Fruit fly (Drosophila melanogaster) whole organism, embryonic: ENCODE data around the gene CG5882.
A peak's percentile ranks its signal among the peaks of the same experiment; 100 is the strongest.

Experiments used
- Antp ChIP-seq: fragments of 200-800 bp; sonication (Bioruptor generic); optimal IDR thresholded peaks from 3 replicates; lab custom pipeline; 2016; ENCODE audit warnings: missing biosample characterization, missing genetic modification characterization
- Bgb ChIP-seq: fragments of 200-800 bp; sonication (Bioruptor generic); IDR thresholded peaks from 2 replicates; pipeline ENCODE4 v1.3.6; 2022; ENCODE audit warnings: missing biosample characterization, missing genetic modification characterization; ENCODE audit not compliant: partially characterized antibody
- CG10462 ChIP-seq: fragments of 200-800 bp; sonication (Bioruptor generic); optimal IDR thresholded peaks from 2 replicates; lab custom pipeline; 2016; ENCODE audit warnings: missing biosample characterization, missing genetic modification characterization
- CG11504 ChIP-seq: fragments of 200-800 bp; sonication (Bioruptor generic); optimal IDR thresholded peaks from 3 replicates; lab custom pipeline; 2019; ENCODE audit warnings: missing biosample characterization, mild to moderate bottlenecking, missing genetic modification characterization, moderate library complexity
- CG11696 ChIP-seq: fragments of 200-800 bp; sonication (Bioruptor generic); IDR thresholded peaks from 2 replicates; pipeline ENCODE4 v1.3.6; 2022; ENCODE audit warnings: missing biosample characterization, missing genetic modification characterization
- CG14667 ChIP-seq: fragments of 200-800 bp; sonication (Bioruptor generic); IDR thresholded peaks from 2 replicates; pipeline ENCODE4 v1.3.6; 2022; ENCODE audit warnings: missing biosample characterization, missing genetic modification characterization
- CG15269 ChIP-seq: fragments of 200-800 bp; sonication (Bioruptor generic); optimal IDR thresholded peaks from 2 replicates; lab custom pipeline; 2018; ENCODE audit warnings: missing biosample characterization, mild to moderate bottlenecking, missing genetic modification characterization, moderate library complexity
- CG17829 ChIP-seq: fragments of 200-800 bp; optimal IDR thresholded peaks from 2 replicates; lab custom pipeline; 2019; ENCODE audit warnings: missing biosample characterization, mild to moderate bottlenecking, missing genetic modification characterization, moderate library complexity
- CG17912 ChIP-seq: fragments of 200-800 bp; sonication (Bioruptor generic); optimal IDR thresholded peaks from 2 replicates; lab custom pipeline; 2018; ENCODE audit warnings: missing biosample characterization, mild to moderate bottlenecking, missing genetic modification characterization
- CG2875 ChIP-seq: fragments of 200-800 bp; sonication (Bioruptor generic); optimal IDR thresholded peaks from 2 replicates; lab custom pipeline; 2017; ENCODE audit warnings: missing biosample characterization, mild to moderate bottlenecking, missing genetic modification characterization, missing genetic modification reagents
- CG3995 ChIP-seq: fragments of 200-800 bp; sonication (Bioruptor generic); optimal IDR thresholded peaks from 3 replicates; lab custom pipeline; 2016; ENCODE audit warnings: missing biosample characterization, missing genetic modification characterization
- CG6765 ChIP-seq: fragments of 200-800 bp; sonication (Bioruptor generic); optimal IDR thresholded peaks from 3 replicates; lab custom pipeline; 2017; ENCODE audit warnings: missing biosample characterization, mild to moderate bottlenecking, missing genetic modification characterization
- CG8281 ChIP-seq: fragments of 200-800 bp; sonication (Bioruptor generic); optimal IDR thresholded peaks from 2 replicates; lab custom pipeline; 2018; ENCODE audit warnings: missing biosample characterization, mild to moderate bottlenecking, missing genetic modification characterization, moderate library complexity
- CoRest ChIP-seq: fragments of 200-800 bp; sonication (Bioruptor generic); optimal IDR thresholded peaks from 3 replicates; lab custom pipeline; 2018; ENCODE audit warnings: missing biosample characterization, mild to moderate bottlenecking, missing genetic modification characterization, moderate library complexity
- Dip3 ChIP-seq: fragments of 200-800 bp; sonication (Bioruptor generic); optimal IDR thresholded peaks from 3 replicates; lab custom pipeline; 2016; ENCODE audit warnings: missing biosample characterization, missing genetic modification characterization
- ERR ChIP-seq: fragments of 200-800 bp; sonication (Bioruptor generic); optimal IDR thresholded peaks from 2 replicates; lab custom pipeline; 2016; ENCODE audit warnings: missing biosample characterization, missing genetic modification characterization
- Elba2 ChIP-seq: fragments of 200-800 bp; sonication (Bioruptor generic); optimal IDR thresholded peaks from 3 replicates; lab custom pipeline; 2016; ENCODE audit warnings: missing biosample characterization, missing genetic modification characterization
- HmgD ChIP-seq: fragments of 200-800 bp; sonication (Bioruptor generic); optimal IDR thresholded peaks from 3 replicates; lab custom pipeline; 2016; ENCODE audit warnings: missing biosample characterization, missing genetic modification characterization
- Hr3 ChIP-seq: fragments of 200-800 bp; sonication (Bioruptor generic); optimal IDR thresholded peaks from 3 replicates; lab custom pipeline; 2016; ENCODE audit warnings: missing biosample characterization, missing genetic modification characterization
- Hr51 ChIP-seq, 2 experiments: fragments of 200-800 bp; sonication (Bioruptor generic); optimal IDR thresholded peaks; 2 replicates in 1 of 2; 3 replicates in 1 of 2; lab custom pipeline; 2016 to 2018; ENCODE audit warnings: missing biosample characterization in 2 of 2, missing genetic modification characterization in 2 of 2, mild to moderate bottlenecking in 1 of 2, moderate library complexity in 1 of 2
- Hr78 ChIP-seq, 2 experiments: fragments of 200-800 bp in 1 of 2; fragments of >200 bp in 1 of 2; sonication (Bioruptor generic) in 1 of 2; optimal IDR thresholded peaks; 2 replicates each; lab custom pipeline; 2017 to 2019; ENCODE audit warnings: missing biosample characterization in 2 of 2, missing genetic modification characterization in 2 of 2, mild to moderate bottlenecking in 1 of 2, moderate library complexity in 1 of 2
- MBD-R2 ChIP-seq: fragments of 200-800 bp; sonication (Bioruptor generic); IDR thresholded peaks from 2 replicates; pipeline ENCODE4 v1.3.6; 2022; ENCODE audit warnings: missing biosample characterization, missing genetic modification characterization
- Mad ChIP-seq: fragments of 200-800 bp; sonication (Bioruptor generic); optimal IDR thresholded peaks from 2 replicates; lab custom pipeline; 2016; ENCODE audit warnings: missing biosample characterization, missing genetic modification characterization
- Oli ChIP-seq: fragments of 200-800 bp; sonication (Bioruptor generic); optimal IDR thresholded peaks from 2 replicates; lab custom pipeline; 2018; ENCODE audit warnings: missing biosample characterization, mild to moderate bottlenecking, missing genetic modification characterization, moderate library complexity
- Opbp ChIP-seq: fragments of 200-800 bp; sonication (Bioruptor generic); IDR thresholded peaks from 3 replicates; pipeline ENCODE4 v1.3.6; 2022; ENCODE audit warnings: missing biosample characterization, missing genetic modification characterization; ENCODE audit not compliant: partially characterized antibody
- Six4 ChIP-seq: fragments of 200-800 bp; sonication (Bioruptor generic); optimal IDR thresholded peaks from 2 replicates; lab custom pipeline; 2016; ENCODE audit warnings: missing biosample characterization, missing genetic modification characterization
- Vsx1 ChIP-seq: fragments of 200-800 bp; sonication (Bioruptor generic); optimal IDR thresholded peaks from 2 replicates; lab custom pipeline; 2017; ENCODE audit warnings: missing biosample characterization, mild to moderate bottlenecking, missing genetic modification characterization, missing genetic modification reagents
- br ChIP-seq: fragments of >200 bp; optimal IDR thresholded peaks from 2 replicates; lab custom pipeline; 2017
- chinmo ChIP-seq: fragments of 200-800 bp; sonication (Bioruptor generic); IDR thresholded peaks from 4 replicates; pipeline ENCODE4 v1.3.6; 2022; ENCODE audit warnings: missing biosample characterization, missing genetic modification characterization; ENCODE audit not compliant: partially characterized antibody
- chm ChIP-seq: fragments of 200-800 bp; sonication (Bioruptor generic); IDR thresholded peaks from 2 replicates; pipeline ENCODE4 v1.3.6; 2022; ENCODE audit warnings: missing biosample characterization, missing genetic modification characterization
- crp ChIP-seq, 2 experiments: fragments of 200-800 bp; sonication (Bioruptor generic); optimal IDR thresholded peaks; 2 replicates in 1 of 2; 3 replicates in 1 of 2; lab custom pipeline; 2017; ENCODE audit warnings: missing biosample characterization in 2 of 2, missing genetic modification characterization in 2 of 2, mild to moderate bottlenecking in 1 of 2, moderate library complexity in 1 of 2
- dpn ChIP-seq, 2 experiments: fragments of 200-800 bp; sonication (Bioruptor generic); optimal IDR thresholded peaks; 3 replicates each; lab custom pipeline; 2016; ENCODE audit warnings: missing biosample characterization in 2 of 2, missing genetic modification characterization in 2 of 2
- ewg ChIP-seq: fragments of 200-800 bp; sonication (Bioruptor generic); optimal IDR thresholded peaks from 3 replicates; lab custom pipeline; 2017; ENCODE audit warnings: mild to moderate bottlenecking, missing biosample characterization, missing genetic modification reagents, missing genetic modification characterization
- fd3F ChIP-seq: fragments of 200-800 bp; sonication (Bioruptor generic); optimal IDR thresholded peaks from 2 replicates; lab custom pipeline; 2018; ENCODE audit warnings: missing biosample characterization, mild to moderate bottlenecking, missing genetic modification characterization, moderate library complexity
- gcm ChIP-seq: fragments of 200-800 bp; sonication (Bioruptor generic); optimal IDR thresholded peaks from 2 replicates; lab custom pipeline; 2019; ENCODE audit warnings: missing biosample characterization, mild to moderate bottlenecking, missing genetic modification characterization, moderate library complexity
- lab ChIP-seq: fragments of 200-800 bp; sonication (Bioruptor generic); optimal IDR thresholded peaks from 3 replicates; lab custom pipeline; 2017; ENCODE audit warnings: missing biosample characterization, missing genetic modification characterization, mild to moderate bottlenecking, moderate library complexity, missing genetic modification reagents
- nom ChIP-seq: fragments of 200-800 bp; sonication (Bioruptor generic); optimal IDR thresholded peaks from 2 replicates; lab custom pipeline; 2017; ENCODE audit warnings: missing biosample characterization, missing genetic modification characterization, mild to moderate bottlenecking, moderate library complexity, missing genetic modification reagents
- onecut ChIP-seq: fragments of 200-800 bp; sonication (Bioruptor generic); IDR thresholded peaks from 2 replicates; pipeline ENCODE4 v1.3.6; 2022; ENCODE audit warnings: missing biosample characterization, missing genetic modification characterization
- otp ChIP-seq: fragments of 200-800 bp; sonication (Bioruptor generic); IDR thresholded peaks from 3 replicates; pipeline ENCODE4, ENCODE4 v1.3.6; 2022; ENCODE audit warnings: missing biosample characterization, missing genetic modification characterization
- pb ChIP-seq: fragments of 200-800 bp; sonication (Bioruptor generic); optimal IDR thresholded peaks from 3 replicates; lab custom pipeline; 2016; ENCODE audit warnings: missing biosample characterization, missing genetic modification characterization
- pho ChIP-seq: fragments of 200-800 bp; sonication (Bioruptor generic); optimal IDR thresholded peaks from 2 replicates; lab custom pipeline; 2016; ENCODE audit warnings: missing biosample characterization, missing genetic modification characterization
- pnt ChIP-seq: fragments of 200-800 bp; sonication (Bioruptor generic); optimal IDR thresholded peaks from 3 replicates; lab custom pipeline; 2016; ENCODE audit warnings: missing biosample characterization, missing genetic modification characterization
- repo ChIP-seq: fragments of 200-800 bp; sonication (Bioruptor generic); optimal IDR thresholded peaks from 2 replicates; lab custom pipeline; 2016; ENCODE audit warnings: missing biosample characterization, missing genetic modification characterization
- ro ChIP-seq: fragments of 200-800 bp; sonication (Bioruptor generic); IDR thresholded peaks from 2 replicates; pipeline ENCODE4 v1.3.6; 2022; ENCODE audit warnings: missing biosample characterization, missing genetic modification characterization
- sens-2 ChIP-seq: fragments of 200-800 bp; sonication (Bioruptor generic); IDR thresholded peaks from 2 replicates; pipeline ENCODE4 v1.3.6; 2022; ENCODE audit warnings: missing biosample characterization, missing genetic modification characterization
- sob ChIP-seq: fragments of 200-800 bp; sonication (Bioruptor generic); IDR thresholded peaks from 2 replicates; pipeline ENCODE4 v1.3.6; 2022; ENCODE audit warnings: missing biosample characterization, missing genetic modification characterization
- tin ChIP-seq: fragments of 200-800 bp; sonication (Bioruptor generic); optimal IDR thresholded peaks from 3 replicates; lab custom pipeline; 2016; ENCODE audit warnings: missing biosample characterization, missing genetic modification characterization
- z ChIP-seq: fragments of 200-800 bp; sonication (Bioruptor generic); IDR thresholded peaks from 3 replicates; pipeline ENCODE4 v1.3.6; 2022; ENCODE audit warnings: missing biosample characterization, missing genetic modification characterization

The CG5882 gene

DNA sequence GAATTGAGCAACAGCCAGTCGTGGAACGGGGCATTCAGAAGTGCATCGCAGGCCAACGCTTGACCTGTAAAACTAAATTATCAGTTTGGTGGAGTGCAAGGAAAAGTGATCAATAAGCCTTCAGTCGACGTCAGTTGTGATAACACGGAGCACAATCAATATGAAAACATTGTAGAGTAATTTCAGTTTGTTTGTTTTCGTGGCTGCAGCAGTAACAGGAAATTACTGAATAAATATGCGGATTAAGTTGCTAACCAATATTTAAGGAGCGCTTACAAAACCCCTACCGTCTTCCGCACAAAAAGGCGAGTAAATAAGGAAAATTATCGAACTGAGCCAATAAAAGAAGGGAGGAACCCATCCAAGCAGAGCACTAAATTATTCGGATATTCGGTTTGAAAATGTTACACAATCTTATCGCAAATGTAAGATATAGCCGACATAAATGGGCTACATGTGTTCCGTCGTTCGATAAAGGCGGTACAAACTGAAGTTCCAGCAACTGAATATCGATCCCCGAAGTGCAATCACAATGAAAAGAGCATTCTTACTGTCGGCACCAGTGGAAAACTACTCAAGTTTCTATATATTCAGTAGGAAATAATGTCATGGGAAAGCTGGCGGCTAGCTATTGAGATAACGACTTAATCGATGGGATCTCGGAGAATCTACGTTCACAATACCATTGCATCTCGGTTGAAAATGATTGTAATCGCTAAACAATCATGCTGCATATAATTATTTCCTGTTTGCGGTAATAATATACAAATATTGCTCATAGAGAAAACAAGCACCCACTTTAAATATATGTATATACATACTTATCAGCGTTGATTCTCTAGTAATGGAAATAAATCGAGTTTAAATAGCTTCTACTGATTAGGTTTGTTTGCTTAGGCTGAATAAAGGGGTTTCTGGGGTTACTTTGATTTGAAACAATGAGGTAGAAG is 17.5 kb downstream of the CG5882 start (continued):
- peak; percentile 57 for TF ChIP-seq CoRest (tag; lab: Kevin White, UChicago)
- TF ChIP-seq CG14667 (GFP tag; lab: Robert Waterston, UW), result no peak
- TF ChIP-seq CG10462 (GFP tag; lab: Kevin White, UChicago), result peak; percentile 66
- TF ChIP-seq lab, result peak; percentile 82
- peak; percentile 62 for TF ChIP-seq fd3F (GFP tag; lab: Kevin White, UChicago)
- TF ChIP-seq Hr78 (GFP tag; optimal IDR thresholded peaks at IDR 0.05; lab: Kevin White, UChicago), result peak in 1 of 2 experiments; percentile 55
- no peak for TF ChIP-seq chinmo (GFP tag; lab: Robert Waterston, UW)
- TF ChIP-seq chm (GFP tag; lab: Robert Waterston, UW), result peak; percentile 86
- peak; percentile 53 for TF ChIP-seq gcm (GFP tag; lab: Kevin White, UChicago)
- no peak for TF ChIP-seq br (lab: Kevin White, UChicago)
- TF ChIP-seq ro (GFP tag; lab: Robert Waterston, UW), result no peak
- peak; percentile 83 for TF ChIP-seq CG2875 (GFP tag; lab: Kevin White, UChicago)
- TF ChIP-seq sens-2 (GFP tag; lab: Robert Waterston, UW), result peak; percentile 49; the same call in 1 of the 2 replicates
- peak; percentile 53 for TF ChIP-seq CG11504 (tag; lab: Kevin White, UChicago)
- TF ChIP-seq Hr51 (GFP tag; optimal IDR thresholded peaks at IDR 0.05; lab: Kevin White, UChicago), result peak; percentile 34 to 38
- no peak for TF ChIP-seq ERR (GFP tag; lab: Kevin White, UChicago)
- TF ChIP-seq Vsx1 (GFP tag; lab: Kevin White, UChicago), result peak; percentile 89
- TF ChIP-seq CG17829 (tag; lab: Kevin White, UChicago), result peak; percentile 33
- TF ChIP-seq Bgb, result no peak
- no peak for TF ChIP-seq pb (GFP tag; lab: Kevin White, UChicago)
- TF ChIP-seq HmgD (GFP tag; lab: Kevin White, UChicago), result no peak
- no peak for TF ChIP-seq CG3995 (GFP tag; lab: Kevin White, UChicago)
- no peak for TF ChIP-seq CG11696 (GFP tag; lab: Robert Waterston, UW)
- no peak for TF ChIP-seq Dip3
- no peak for TF ChIP-seq CG6765 (GFP tag; lab: Kevin White, UChicago)
- TF ChIP-seq CG15269 (tag; lab: Kevin White, UChicago), result peak; percentile 46
- peak; percentile 67 for TF ChIP-seq CG8281 (tag; lab: Kevin White, UChicago)
- peak; percentile 51 for TF ChIP-seq Six4
- TF ChIP-seq MBD-R2 (GFP tag; lab: Robert Waterston, UW), result no peak
- TF ChIP-seq pho, result no peak
- peak; percentile 59 for TF ChIP-seq pnt (GFP tag; lab: Kevin White, UChicago)
- no peak for TF ChIP-seq Opbp
- peak; percentile 37 for TF ChIP-seq Mad (GFP tag; lab: Kevin White, UChicago)
- peak in 1 of 2 experiments; percentile 54 for TF ChIP-seq dpn (GFP tag; optimal IDR thresholded peaks at IDR 0.05; lab: Kevin White, UChicago)
- TF ChIP-seq CG17912, result no peak
- TF ChIP-seq sob (GFP tag; lab: Robert Waterston, UW), result 0 out of 2 replicates have a peak, but pooled peaks have one; percentile 44
- no peak for TF ChIP-seq z (GFP tag; lab: Robert Waterston, UW)
- peak; percentile 28 for TF ChIP-seq Hr3
- peak; percentile 13 for TF ChIP-seq tin (GFP tag; lab: Kevin White, UChicago)
- peak; percentile 47 for TF ChIP-seq repo (GFP tag; lab: Kevin White, UChicago)
- TF ChIP-seq ewg (GFP tag; lab: Kevin White, UChicago), result peak; percentile 35
- TF ChIP-seq otp, result peak; percentile 85; the same call in 2 of the 3 replicates
- TF ChIP-seq nom (GFP tag; lab: Kevin White, UChicago), result peak; percentile 59
- no peak for TF ChIP-seq Elba2
- peak in 1 of 2 experiments; percentile 9 for TF ChIP-seq crp (GFP tag; optimal IDR thresholded peaks at IDR 0.05; lab: Kevin White, UChicago)
- TF ChIP-seq onecut (GFP tag; lab: Robert Waterston, UW), result peak; percentile 73
- peak; percentile 24 for TF ChIP-seq Antp
- TF ChIP-seq Oli (tag; lab: Kevin White, UChicago), result peak; percentile 32
